Fruit fly (Drosophila melanogaster): Measurements from ENCODE around the gene CG14441.
A peak's percentile ranks its signal among the peaks of the same experiment; 100 is the strongest.

Gene CG14441

DNA sequence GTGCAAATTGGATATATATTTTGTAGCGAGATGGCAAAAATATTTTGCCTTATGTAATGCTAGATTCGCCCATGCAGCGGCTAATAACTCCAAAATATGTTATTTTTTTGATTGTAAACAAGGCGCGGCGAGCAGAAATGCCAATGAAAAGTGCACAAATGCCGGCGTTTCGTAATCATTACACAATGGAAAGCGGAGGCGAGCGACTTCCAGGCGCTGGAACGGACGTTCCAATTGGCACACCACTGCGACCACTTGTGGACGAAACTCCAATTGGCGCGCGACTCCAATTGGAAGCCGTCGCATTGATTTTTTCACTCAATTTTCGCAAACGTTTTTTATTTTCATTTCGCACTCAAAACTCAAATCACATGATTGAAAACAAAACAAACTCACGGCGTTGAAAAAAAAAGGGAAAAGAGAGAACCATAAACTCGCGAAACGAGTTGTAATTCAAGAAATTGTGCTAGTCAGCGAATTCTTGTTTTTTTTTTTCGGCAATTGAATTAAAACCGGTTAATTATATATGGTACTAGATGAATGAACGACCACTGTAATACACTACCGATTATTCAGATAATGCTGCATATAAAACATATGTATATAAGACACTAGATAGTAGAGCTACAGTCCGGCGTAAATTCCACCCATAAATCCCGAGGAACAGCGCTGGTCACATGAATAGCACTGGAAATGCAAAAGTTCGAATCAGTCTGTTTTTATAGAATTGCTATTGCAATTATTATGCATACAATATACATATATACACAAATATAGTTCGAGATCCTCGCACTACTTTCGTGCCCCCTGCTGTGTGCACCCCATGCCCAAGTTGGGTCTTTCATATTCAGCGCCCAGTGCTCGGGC is 20.4 kb upstream of the CG14441 start, which contains the start of gene ND-ASHI (continued):
- TF ChIP-seq hth (optimal IDR thresholded peaks at IDR 0.05) (no peak), Dbx (GFP tag; IDR thresholded peaks at IDR 0.05) (peak; percentile 98), sqz (GFP tag; optimal IDR thresholded peaks at IDR 0.05) (no peak), caup (GFP tag; optimal IDR thresholded peaks at IDR 0.05; ENCODE audit: severe bottlenecking) (peak; percentile 98), usp (GFP tag; optimal IDR thresholded peaks at IDR 0.05) (no peak), inv (GFP tag; IDR thresholded peaks at IDR 0.05; ENCODE audit: partially characterized antibody) (no peak), Pdp1 (GFP tag; optimal IDR thresholded peaks at IDR 0.05) (peak; percentile 95), Sry-β (GFP tag; optimal IDR thresholded peaks at IDR 0.05) (peak; percentile 37), CG8944 (GFP tag; optimal IDR thresholded peaks at IDR 0.05) (peak; percentile 83), Scr (GFP tag; IDR thresholded peaks at IDR 0.05; ENCODE audit: partially characterized antibody) (no peak), fu2 (GFP tag; optimal IDR thresholded peaks at IDR 0.05) (peak; percentile 86), CG9609 (GFP tag; optimal IDR thresholded peaks at IDR 0.05) (peak; percentile 84), CG13123 (GFP tag; optimal IDR thresholded peaks at IDR 0.05) (peak; percentile 75), CG14050 (GFP tag; IDR thresholded peaks at IDR 0.05) (peak; percentile 94), CG2129 (GFP tag; IDR thresholded peaks at IDR 0.05; ENCODE audit: partially characterized antibody) (no peak), CG7963 (GFP tag; IDR thresholded peaks at IDR 0.05; ENCODE audit: partially characterized antibody) (no peak), CG12104 (GFP tag; optimal IDR thresholded peaks at IDR 0.05) (peak; percentile 90), Asciz (GFP tag; optimal IDR thresholded peaks at IDR 0.05) (no peak), Six4 (GFP tag; optimal IDR thresholded peaks at IDR 0.05) (peak; percentile 90), Aef1 (GFP tag; IDR thresholded peaks at IDR 0.05) (peak; percentile 95), lmd (GFP tag; IDR thresholded peaks at IDR 0.05) (peak; percentile 96), Dek (tag; optimal IDR thresholded peaks at IDR 0.05) (peak; percentile 94), CG10209 (GFP tag; optimal IDR thresholded peaks at IDR 0.05) (peak; percentile 92), crol (GFP tag; IDR thresholded peaks at IDR 0.05) (0 out of 2 replicates have a peak, but pooled peaks have one; percentile 28), D19B (GFP tag; optimal IDR thresholded peaks at IDR 0.05) (peak; percentile 91), cad (GFP tag; optimal IDR thresholded peaks at IDR 0.05) (no peak), fd102C (GFP tag; optimal IDR thresholded peaks at IDR 0.05) (peak; percentile 15), sug (tag; optimal IDR thresholded peaks at IDR 0.05) (peak; percentile 90), Abd-B (GFP tag; optimal IDR thresholded peaks at IDR 0.05) (peak; percentile 85), Ada2b (GFP tag; IDR thresholded peaks at IDR 0.05) (peak; percentile 96), bab2 (GFP tag; optimal IDR thresholded peaks at IDR 0.05) (peak; percentile 93), tgo (GFP tag; IDR thresholded peaks at IDR 0.05) (peak; percentile 94), CG7839 (tag; optimal IDR thresholded peaks at IDR 0.05) (peak; percentile 97), slou (GFP tag; optimal IDR thresholded peaks at IDR 0.05) (peak; percentile 87), CG11398 (GFP tag; optimal IDR thresholded peaks at IDR 0.05) (peak; percentile 79), CG6689 (GFP tag; IDR thresholded peaks at IDR 0.05) (peak; percentile 93), gro (GFP tag; optimal IDR thresholded peaks at IDR 0.05) (peak; percentile 97), tin (GFP tag; optimal IDR thresholded peaks at IDR 0.05) (peak; percentile 93), pros (GFP tag; optimal IDR thresholded peaks at IDR 0.05) (no peak), Fer3 (tag; optimal IDR thresholded peaks at IDR 0.05) (peak; percentile 96), CG7372 (GFP tag; IDR thresholded peaks at IDR 0.05) (peak; percentile 95), jing (GFP tag; optimal IDR thresholded peaks at IDR 0.05) (no peak), Dp (GFP tag; optimal IDR thresholded peaks at IDR 0.05) (no peak), Deaf1 (tag; optimal IDR thresholded peaks at IDR 0.05) (no peak), zen2 (GFP tag; IDR thresholded peaks at IDR 0.05; ENCODE audit: partially characterized antibody) (no peak), CG34376 (GFP tag; optimal IDR thresholded peaks at IDR 0.05) (peak; percentile 97), Hr39 (optimal IDR thresholded peaks at IDR 0.05) (no peak), CG3065 (GFP tag; optimal IDR thresholded peaks at IDR 0.05) (peak; percentile 82), E2f1 (GFP tag; IDR thresholded peaks at IDR 0.05) (peak; percentile 94)

Measured in whole organism, embryonic.